Worm (Caenorhabditis elegans) whole organism, midembryonic: ENCODE data around the gene EGAP9.3.
A peak's percentile ranks its signal among the peaks of the same experiment; 100 is the strongest.

Source experiments
- T22C8.4 ChIP-seq: fragments of 200-800 bp; sonication (Bioruptor generic); IDR thresholded peaks from 2 replicates; pipeline ENCODE4 v1.3.6; 2022; ENCODE audit warnings: missing genetic modification characterization, missing compliant biosample characterization
- cog-1 ChIP-seq: sonication (generic microtip); optimal IDR thresholded peaks from 2 replicates; lab custom pipeline; 2016; ENCODE audit warnings: missing genetic modification characterization, missing compliant biosample characterization
- flt-1 ChIP-seq: fragments of 200-800 bp; sonication (Bioruptor generic); IDR thresholded peaks from 2 replicates; pipeline ENCODE4 v1.3.6; 2022; ENCODE audit warnings: missing genetic modification characterization, missing compliant biosample characterization
- klf-2 ChIP-seq: fragments of 200-800 bp; sonication (Bioruptor generic); conservative IDR thresholded peaks from 2 replicates; pipeline ENCODE4 v1.3.6; 2022; ENCODE audit warnings: missing genetic modification reagents, missing genetic modification characterization, missing compliant biosample characterization
- med-1 ChIP-seq: sonication (generic microtip); optimal IDR thresholded peaks from 2 replicates; lab custom pipeline; 2017; ENCODE audit warnings: missing genetic modification characterization, mild to moderate bottlenecking, missing compliant biosample characterization, antibody characterized with exemption, missing genetic modification reagents; ENCODE audit not compliant: insufficient read depth
- ref-1 ChIP-seq: fragments of 200-800 bp; sonication (Bioruptor generic); conservative IDR thresholded peaks from 2 replicates; pipeline ENCODE4 v1.3.6; 2022; ENCODE audit warnings: missing genetic modification reagents, missing genetic modification characterization, missing compliant biosample characterization
- tab-1 ChIP-seq: fragments of 200-800 bp; sonication (Bioruptor generic); IDR thresholded peaks from 2 replicates; pipeline ENCODE4 v1.3.6; 2022; ENCODE audit warnings: missing genetic modification characterization, missing compliant biosample characterization
- ztf-23 ChIP-seq: fragments of 200-800 bp; sonication (Bioruptor generic); IDR thresholded peaks from 2 replicates; pipeline ENCODE4 v1.3.6; 2022; ENCODE audit warnings: missing genetic modification reagents, missing genetic modification characterization, missing compliant biosample characterization
- ztf-29 ChIP-seq: fragments of 200-800 bp; sonication (Bioruptor generic); IDR thresholded peaks from 2 replicates; pipeline ENCODE4 v1.3.6; 2022; ENCODE audit warnings: missing genetic modification reagents, missing genetic modification characterization, missing compliant biosample characterization

Gene EGAP9.3

ce11 chrV:6548309-6548708 lies 31.6 kb downstream of the EGAP9.3 start:
- TF ChIP-seq T22C8.4 (GFP tag; lab: Robert Waterston, UW) (no peak), cog-1 (tag; lab: Kevin White, UChicago) (no peak), klf-2 (GFP tag; lab: Robert Waterston, UW) (no peak), flt-1 (GFP tag; lab: Robert Waterston, UW) (no peak), ref-1 (GFP tag; lab: Robert Waterston, UW) (no peak), ztf-23 (GFP tag; lab: Robert Waterston, UW) (no peak)

ce11 chrV:6546450-6547171 lies 33.3 kb downstream of the EGAP9.3 start, which contains the start of gene dre-1:
Gene dre-1, minus strand, starts transcription at chrV:6546500.
- TF ChIP-seq flt-1 (GFP tag; lab: Robert Waterston, UW) = no peak
- no peak for TF ChIP-seq klf-2 (GFP tag; lab: Robert Waterston, UW)
- no peak for TF ChIP-seq ref-1 (GFP tag; lab: Robert Waterston, UW)
- TF ChIP-seq ztf-29 = no peak

ce11 chrV:6544999-6545398 lies 34.9 kb downstream of the EGAP9.3 start:
- no peak for TF ChIP-seq tab-1
- TF ChIP-seq cog-1 (tag; lab: Kevin White, UChicago) = no peak
- TF ChIP-seq klf-2 (GFP tag; lab: Robert Waterston, UW) = no peak
- TF ChIP-seq flt-1 (GFP tag; lab: Robert Waterston, UW) = 0 out of 2 replicates have a peak, but pooled peaks have one; percentile 6
- TF ChIP-seq med-1 (GFP tag; lab: Kevin White, UChicago) = no peak

- 0 out of 2 replicates have a peak, but pooled peaks have one; percentile 19 for TF ChIP-seq ztf-23 (GFP tag; lab: Robert Waterston, UW)
- TF ChIP-seq tab-1 = no peak
- TF ChIP-seq klf-2 (GFP tag; lab: Robert Waterston, UW) = no peak
- TF ChIP-seq cog-1 (tag; lab: Kevin White, UChicago) = peak; percentile 21
- no peak for TF ChIP-seq med-1 (GFP tag; lab: Kevin White, UChicago)
These were observed 38.0 kb downstream of the EGAP9.3 start for ce11 chrV:6541875-6542274.

- TF ChIP-seq ref-1 (GFP tag; lab: Robert Waterston, UW) (no peak), flt-1 (GFP tag; lab: Robert Waterston, UW) (0 out of 2 replicates have a peak, but pooled peaks have one; percentile 42)
These were observed 41.6 kb downstream of the EGAP9.3 start for ce11 chrV:6538323-6538722.

ce11 chrV:6533030-6533429 lies 46.9 kb downstream of the EGAP9.3 start, which contains the start of gene hpo-26:
Gene hpo-26, minus strand, starts transcription at chrV:6533060.
- TF ChIP-seq flt-1 (GFP tag; lab: Robert Waterston, UW) = no peak
- no peak for TF ChIP-seq ztf-29
- no peak for TF ChIP-seq med-1 (GFP tag; lab: Kevin White, UChicago)
- TF ChIP-seq klf-2 (GFP tag; lab: Robert Waterston, UW) = no peak
- TF ChIP-seq cog-1 (tag; lab: Kevin White, UChicago) = no peak
- TF ChIP-seq T22C8.4 (GFP tag; lab: Robert Waterston, UW) = no peak
- TF ChIP-seq tab-1 = no peak
- no peak for TF ChIP-seq ztf-23 (GFP tag; lab: Robert Waterston, UW)
- no peak for TF ChIP-seq ref-1 (GFP tag; lab: Robert Waterston, UW)
